Fruit fly (Drosophila melanogaster) whole organism, embryonic: ENCODE results near the gene Klp64D.

Experiments used
- CG10431 ChIP-seq: fragments of 200-800 bp; sonication (Bioruptor generic); optimal IDR thresholded peaks from 3 replicates; lab custom pipeline; 2018; ENCODE audit warnings: missing biosample characterization, mild to moderate bottlenecking, missing genetic modification characterization
- CG10654 ChIP-seq: fragments of 200-800 bp; sonication (Bioruptor generic); optimal IDR thresholded peaks from 2 replicates; lab custom pipeline; 2016; ENCODE audit warnings: missing biosample characterization, missing genetic modification characterization
- CG10959 ChIP-seq: fragments of 200-800 bp; sonication (Bioruptor generic); IDR thresholded peaks from 2 replicates; pipeline ENCODE4 v1.3.6; 2022; ENCODE audit warnings: missing biosample characterization, missing genetic modification characterization
- CG11093 ChIP-seq: fragments of 200-800 bp; sonication (Bioruptor generic); IDR thresholded peaks from 3 replicates; pipeline ENCODE4 v1.3.6; 2022; ENCODE audit warnings: missing biosample characterization, missing genetic modification characterization
- CG12299 ChIP-seq: fragments of 200-800 bp; sonication (Bioruptor generic); optimal IDR thresholded peaks from 2 replicates; lab custom pipeline; 2018; ENCODE audit warnings: missing biosample characterization, mild to moderate bottlenecking, missing genetic modification characterization
- CG12391 ChIP-seq: fragments of 200-800 bp; sonication (Bioruptor generic); optimal IDR thresholded peaks from 3 replicates; lab custom pipeline; 2018; ENCODE audit warnings: missing biosample characterization, mild to moderate bottlenecking, missing genetic modification characterization, moderate library complexity
- CG14710 ChIP-seq: fragments of 200-800 bp; sonication (Bioruptor generic); optimal IDR thresholded peaks from 3 replicates; lab custom pipeline; 2019; ENCODE audit warnings: missing biosample characterization, mild to moderate bottlenecking, missing genetic modification characterization, moderate library complexity
- CG17612 ChIP-seq: fragments of 200-800 bp; sonication (Bioruptor generic); IDR thresholded peaks from 2 replicates; pipeline ENCODE4 v1.3.6; 2022; ENCODE audit warnings: missing biosample characterization, missing genetic modification characterization
- CG18619 ChIP-seq: fragments of 200-800 bp; sonication (Bioruptor generic); optimal IDR thresholded peaks from 3 replicates; lab custom pipeline; 2017; ENCODE audit warnings: missing biosample characterization, mild to moderate bottlenecking, missing genetic modification characterization
- CG31441 ChIP-seq: fragments of 200-800 bp; sonication (Bioruptor generic); IDR thresholded peaks from 2 replicates; pipeline ENCODE4 v1.3.6; 2022; ENCODE audit warnings: missing biosample characterization, missing genetic modification characterization
- CG32772 ChIP-seq: fragments of 200-800 bp; sonication (Bioruptor generic); IDR thresholded peaks from 2 replicates; pipeline ENCODE4 v1.3.6; 2022; ENCODE audit warnings: missing biosample characterization, missing genetic modification characterization
- CG42726 ChIP-seq: fragments of 200-800 bp; sonication (Bioruptor generic); IDR thresholded peaks from 2 replicates; pipeline ENCODE4 v1.3.6; 2022; ENCODE audit warnings: missing biosample characterization, missing genetic modification characterization; ENCODE audit not compliant: partially characterized antibody
- CG4617 ChIP-seq: fragments of 200-800 bp; sonication (Bioruptor generic); optimal IDR thresholded peaks from 3 replicates; lab custom pipeline; 2016; ENCODE audit warnings: missing biosample characterization, missing genetic modification characterization, borderline replicate concordance
- CG8388 ChIP-seq: fragments of 200-800 bp; sonication (Bioruptor generic); optimal IDR thresholded peaks from 2 replicates; lab custom pipeline; 2019; ENCODE audit warnings: missing biosample characterization, mild to moderate bottlenecking, missing genetic modification characterization, moderate library complexity
- CG9215 ChIP-seq: fragments of 200-800 bp; sonication (Bioruptor generic); IDR thresholded peaks from 2 replicates; pipeline ENCODE4 v1.3.6; 2022; ENCODE audit warnings: missing biosample characterization, missing genetic modification characterization
- CG9817 ChIP-seq: fragments of 200-800 bp; sonication (Bioruptor generic); optimal IDR thresholded peaks from 2 replicates; lab custom pipeline; 2018; ENCODE audit warnings: missing biosample characterization, mild to moderate bottlenecking, missing genetic modification characterization, moderate library complexity
- CTCF ChIP-seq: fragments of 200-800 bp; sonication (Bioruptor generic); optimal IDR thresholded peaks from 2 replicates; lab custom pipeline; 2017; ENCODE audit warnings: missing biosample characterization, mild to moderate bottlenecking, missing genetic modification characterization, moderate library complexity
- CoRest ChIP-seq: fragments of 200-800 bp; sonication (Bioruptor generic); optimal IDR thresholded peaks from 3 replicates; lab custom pipeline; 2018; ENCODE audit warnings: missing biosample characterization, mild to moderate bottlenecking, missing genetic modification characterization, moderate library complexity
- D19A ChIP-seq: fragments of 200-800 bp; optimal IDR thresholded peaks from 3 replicates; lab custom pipeline; 2019; ENCODE audit warnings: missing biosample characterization, mild to moderate bottlenecking, missing genetic modification characterization, moderate library complexity
- Ets65A ChIP-seq: fragments of 200-800 bp; sonication (Bioruptor generic); peaks from one replicate; lab custom pipeline; 2016; ENCODE audit warnings: missing biosample characterization, missing genetic modification characterization
- HmgZ ChIP-seq: fragments of 200-800 bp; sonication (Bioruptor generic); optimal IDR thresholded peaks from 2 replicates; lab custom pipeline; 2018; ENCODE audit warnings: missing biosample characterization, mild to moderate bottlenecking, missing genetic modification characterization
- Lim3 ChIP-seq: fragments of 200-800 bp; sonication (Bioruptor generic); IDR thresholded peaks from 2 replicates; pipeline ENCODE4 v1.3.6; 2022; ENCODE audit warnings: missing biosample characterization, missing genetic modification characterization
- MBD-R2 ChIP-seq: fragments of 200-800 bp; sonication (Bioruptor generic); IDR thresholded peaks from 2 replicates; pipeline ENCODE4 v1.3.6; 2022; ENCODE audit warnings: missing biosample characterization, missing genetic modification characterization
- Mrtf ChIP-seq: fragments of 200-800 bp; sonication (Bioruptor generic); IDR thresholded peaks from 3 replicates; pipeline ENCODE4 v1.3.6; 2022; ENCODE audit warnings: missing biosample characterization, missing genetic modification characterization
- Oli ChIP-seq: fragments of 200-800 bp; sonication (Bioruptor generic); optimal IDR thresholded peaks from 2 replicates; lab custom pipeline; 2018; ENCODE audit warnings: missing biosample characterization, mild to moderate bottlenecking, missing genetic modification characterization, moderate library complexity
- Vsx1 ChIP-seq: fragments of 200-800 bp; sonication (Bioruptor generic); optimal IDR thresholded peaks from 2 replicates; lab custom pipeline; 2017; ENCODE audit warnings: missing biosample characterization, mild to moderate bottlenecking, missing genetic modification characterization, missing genetic modification reagents
- YL-1 ChIP-seq: fragments of 200-800 bp; sonication (Bioruptor generic); optimal IDR thresholded peaks from 3 replicates; lab custom pipeline; 2017; ENCODE audit warnings: missing biosample characterization, mild to moderate bottlenecking, missing genetic modification characterization
- bigmax ChIP-seq: fragments of 200-800 bp; sonication (Bioruptor generic); optimal IDR thresholded peaks from 2 replicates; lab custom pipeline; 2018; ENCODE audit warnings: missing biosample characterization, mild to moderate bottlenecking, missing genetic modification characterization
- crol ChIP-seq: fragments of 200-800 bp; sonication (Bioruptor generic); IDR thresholded peaks from 2 replicates; pipeline ENCODE4 v1.3.6; 2022; ENCODE audit warnings: missing biosample characterization, missing genetic modification characterization
- fru ChIP-seq: fragments of >200 bp; optimal IDR thresholded peaks from 2 replicates; lab custom pipeline; 2017
- grau ChIP-seq: fragments of 200-800 bp; optimal IDR thresholded peaks from 3 replicates; lab custom pipeline; 2019; ENCODE audit warnings: missing biosample characterization, mild to moderate bottlenecking, missing genetic modification characterization, moderate library complexity
- gsb-n ChIP-seq: fragments of 200-800 bp; sonication (Bioruptor generic); optimal IDR thresholded peaks from 3 replicates; lab custom pipeline; 2018; ENCODE audit warnings: missing biosample characterization, mild to moderate bottlenecking, missing genetic modification characterization
- lab ChIP-seq: fragments of 200-800 bp; sonication (Bioruptor generic); optimal IDR thresholded peaks from 3 replicates; lab custom pipeline; 2017; ENCODE audit warnings: missing biosample characterization, missing genetic modification characterization, mild to moderate bottlenecking, moderate library complexity, missing genetic modification reagents
- lbe ChIP-seq: fragments of 200-800 bp; sonication (Bioruptor generic); optimal IDR thresholded peaks from 2 replicates; lab custom pipeline; 2016; ENCODE audit warnings: missing biosample characterization, mild to moderate bottlenecking, missing genetic modification characterization
- mam ChIP-seq: fragments of 200-800 bp; sonication (Bioruptor generic); optimal IDR thresholded peaks from 3 replicates; lab custom pipeline; 2016; ENCODE audit warnings: missing biosample characterization, missing genetic modification characterization
- nau ChIP-seq: fragments of 200-800 bp; sonication (Bioruptor generic); optimal IDR thresholded peaks from 3 replicates; lab custom pipeline; 2017; ENCODE audit warnings: missing biosample characterization, mild to moderate bottlenecking, missing genetic modification characterization, missing genetic modification reagents
- nmo ChIP-seq: fragments of 200-800 bp; sonication (Bioruptor generic); optimal IDR thresholded peaks from 2 replicates; lab custom pipeline; 2018; ENCODE audit warnings: missing biosample characterization, mild to moderate bottlenecking, missing genetic modification characterization, moderate library complexity
- prd ChIP-seq, 3 experiments: fragments of >200 bp in 2 of 3; fragments of 200-800 bp in 1 of 3; sonication (Bioruptor generic) in 1 of 3; optimal IDR thresholded peaks in 2 of 3; IDR thresholded peaks in 1 of 3; 2 replicates in 2 of 3; 3 replicates in 1 of 3; pipeline versions ENCODE4 v1.3.6 to Lab custom; 2017 to 2022; ENCODE audit warnings: missing biosample characterization in 1 of 3, missing genetic modification characterization in 1 of 3
- row ChIP-seq: fragments of 200-800 bp; sonication (Bioruptor generic); IDR thresholded peaks from 3 replicates; pipeline ENCODE4 v1.3.6; 2022; ENCODE audit warnings: missing biosample characterization, missing genetic modification characterization
- so ChIP-seq: fragments of 200-800 bp; sonication (Bioruptor generic); IDR thresholded peaks from 3 replicates; pipeline ENCODE4 v1.3.6; 2022; ENCODE audit warnings: missing biosample characterization, missing genetic modification characterization
- stwl ChIP-seq: fragments of 200-800 bp; sonication (Bioruptor generic); optimal IDR thresholded peaks from 3 replicates; lab custom pipeline; 2018; ENCODE audit warnings: missing biosample characterization, mild to moderate bottlenecking, missing genetic modification characterization, moderate library complexity
- tna ChIP-seq: fragments of 200-800 bp; sonication (Bioruptor generic); IDR thresholded peaks from 2 replicates; pipeline ENCODE4 v1.3.6; 2022; ENCODE audit warnings: missing biosample characterization, missing genetic modification characterization; ENCODE audit not compliant: partially characterized antibody
- trem ChIP-seq: fragments of 200-800 bp; optimal IDR thresholded peaks from 3 replicates; lab custom pipeline; 2019; ENCODE audit warnings: missing biosample characterization, mild to moderate bottlenecking, missing genetic modification characterization, moderate library complexity
- unc-4 ChIP-seq: fragments of 200-800 bp; sonication (Bioruptor generic); IDR thresholded peaks from 2 replicates; pipeline ENCODE4 v1.3.6; 2022; ENCODE audit warnings: missing biosample characterization, missing genetic modification characterization; ENCODE audit not compliant: partially characterized antibody
- usp ChIP-seq: fragments of >200 bp; optimal IDR thresholded peaks from 2 replicates; lab custom pipeline; 2017; ENCODE audit warnings: missing biosample characterization, missing genetic modification characterization
- vvl ChIP-seq: fragments of 200-800 bp; sonication (Bioruptor generic); IDR thresholded peaks from 2 replicates; pipeline ENCODE4 v1.3.6; 2022; ENCODE audit warnings: missing biosample characterization, missing genetic modification characterization
- wdn ChIP-seq: fragments of 200-800 bp; sonication (Bioruptor generic); IDR thresholded peaks from 2 replicates; pipeline ENCODE4 v1.3.6; 2022; ENCODE audit warnings: missing biosample characterization, missing genetic modification characterization

The Klp64D gene

dm6 chr3L:5382721-5383120 lies 23.5 kb upstream of the Klp64D start, which contains the start of gene Ir64a:
Gene Ir64a (minus strand): TSS chr3L:5382821.
- TF ChIP-seq so (GFP tag; lab: Robert Waterston, UW) (no peak), grau (tag; lab: Kevin White, UChicago) (no peak), Lim3 (GFP tag; lab: Robert Waterston, UW) (no peak), CG18619 (no peak), CG10654 (no peak)
- TF ChIP-seq, all 482 proteins: peak for 0

dm6 chr3L:5372052-5372451 lies 12.9 kb upstream of the Klp64D start:
- TF ChIP-seq CG17612 (GFP tag; lab: Robert Waterston, UW) (no peak), Ets65A (GFP tag; lab: Kevin White, UChicago) (peak; percentile 90)
- TF ChIP-seq, all 482 proteins: peak for 1

- TF ChIP-seq stwl (tag; lab: Kevin White, UChicago), result peak; percentile 72
- TF ChIP-seq CG32772 (GFP tag; lab: Robert Waterston, UW), result no peak
- TF ChIP-seq mam, result no peak
- peak; percentile 34 for TF ChIP-seq CG4617 (GFP tag; lab: Kevin White, UChicago)
- no peak for TF ChIP-seq CG10431 (GFP tag; lab: Kevin White, UChicago)
- no peak for TF ChIP-seq CG42726 (GFP tag; lab: Robert Waterston, UW)
- no peak for TF ChIP-seq CG11093
- no peak for TF ChIP-seq tna (GFP tag; lab: Robert Waterston, UW)
- 0 out of 2 replicates have a peak, but pooled peaks have one; percentile 37 for TF ChIP-seq MBD-R2 (GFP tag; lab: Robert Waterston, UW)
- no peak for TF ChIP-seq D19A
- TF ChIP-seq CG8388 (GFP tag; lab: Kevin White, UChicago), result no peak
- no peak for TF ChIP-seq CG31441
- TF ChIP-seq wdn (GFP tag; lab: Robert Waterston, UW), result no peak
- TF ChIP-seq lbe, result peak; percentile 6
- TF ChIP-seq lab (GFP tag; lab: Kevin White, UChicago), result no peak
- no peak for TF ChIP-seq CG9215 (GFP tag; lab: Robert Waterston, UW)
- no peak for TF ChIP-seq usp
- TF ChIP-seq bigmax (GFP tag; lab: Kevin White, UChicago), result peak; percentile 82
- TF ChIP-seq CoRest (tag; lab: Kevin White, UChicago), result peak; percentile 0
- no peak for TF ChIP-seq prd (optimal IDR thresholded peaks at IDR 0.05; lab: Kevin White, UChicago)
- no peak for TF ChIP-seq prd (GFP tag; IDR thresholded peaks at IDR 0.05; lab: Robert Waterston, UW)
- no peak for TF ChIP-seq Oli (tag; lab: Kevin White, UChicago)
- no peak for TF ChIP-seq crol (GFP tag; lab: Robert Waterston, UW)
- TF ChIP-seq row (GFP tag; lab: Robert Waterston, UW), result no peak
- no peak for TF ChIP-seq HmgZ (tag; lab: Kevin White, UChicago)
- TF ChIP-seq CG9817 (tag; lab: Kevin White, UChicago), result no peak
- no peak for TF ChIP-seq fru (lab: Kevin White, UChicago)
- no peak for TF ChIP-seq vvl (GFP tag; lab: Robert Waterston, UW)
- TF ChIP-seq YL-1 (GFP tag; lab: Kevin White, UChicago), result peak; percentile 47
- TF ChIP-seq nmo, result peak; percentile 21
- peak; percentile 19 for TF ChIP-seq trem (tag; lab: Kevin White, UChicago)
- peak; percentile 34 for TF ChIP-seq CTCF (GFP tag; lab: Kevin White, UChicago)
- TF ChIP-seq nau (GFP tag; lab: Kevin White, UChicago), result no peak
- TF ChIP-seq Vsx1 (GFP tag; lab: Kevin White, UChicago), result no peak
- TF ChIP-seq CG14710 (tag; lab: Kevin White, UChicago), result no peak
- no peak for TF ChIP-seq CG10959 (GFP tag; lab: Robert Waterston, UW)
- no peak for TF ChIP-seq gsb-n
- no peak for TF ChIP-seq CG12299 (tag; lab: Kevin White, UChicago)
- TF ChIP-seq CG12391 (tag; lab: Kevin White, UChicago), result peak; percentile 2
- no peak for TF ChIP-seq unc-4 (GFP tag; lab: Robert Waterston, UW)
- TF ChIP-seq Mrtf (GFP tag; lab: Robert Waterston, UW), result no peak
These were observed 8.7 kb upstream of the Klp64D start, which contains the start of gene Pfdn4 for dm6 chr3L:5367744-5368507. Gene Pfdn4 (minus strand): TSS chr3L:5368008.
